Fruit fly (Drosophila melanogaster) S2 (cell line): ENCODE measurements around the gene CG14210.

Source experiments
- CG8478 ChIP-seq: fragments of >200 bp; optimal IDR thresholded peaks from 2 replicates; lab custom pipeline; 2018
- CTCF ChIP-seq, 2 experiments: fragments of >200 bp; optimal IDR thresholded peaks; 2 replicates each; lab custom pipeline; 2018

DNA sequence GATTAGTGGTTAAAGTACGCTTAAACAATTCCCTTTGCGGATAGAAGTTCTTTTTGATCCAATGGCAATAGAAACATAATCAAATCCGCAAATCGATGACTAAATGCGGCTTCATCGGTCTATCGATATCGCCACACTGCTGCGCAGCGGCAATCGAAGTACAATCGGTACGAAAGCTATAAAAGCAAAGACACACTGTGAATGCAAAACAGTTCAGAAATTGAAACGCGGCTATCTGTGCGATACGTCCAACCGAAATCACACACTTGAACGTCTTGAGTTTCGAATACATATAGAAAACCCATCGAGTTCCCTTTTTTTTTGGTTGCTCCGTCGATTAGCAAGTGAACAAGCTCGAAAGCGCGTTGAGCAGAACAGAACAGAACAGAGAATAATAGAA, 11.0 kb upstream of the CG14210 start, which contains the start of gene CG14207:
- TF ChIP-seq CG8478 = no peak
- TF ChIP-seq CTCF (optimal IDR thresholded peaks at IDR 0.05; lab: Kevin White, UChicago) = no peak
